Worm (Caenorhabditis elegans) whole organism, late embryonic: ENCODE measurements around the gene unc-49.

Experiments used
- C08G9.2 ChIP-seq: sonication (generic microtip); optimal IDR thresholded peaks from 2 replicates; lab custom pipeline; 2016; ENCODE audit warnings: mild to moderate bottlenecking, missing genetic modification characterization, moderate library complexity, missing compliant biosample characterization
- K02D7.2 ChIP-seq: sonication (generic microtip); optimal IDR thresholded peaks from 2 replicates; lab custom pipeline; 2017; ENCODE audit warnings: mild to moderate bottlenecking, missing genetic modification characterization, missing compliant biosample characterization
- ahr-1 ChIP-seq: sonication (generic microtip); optimal IDR thresholded peaks from 2 replicates; lab custom pipeline; 2016; ENCODE audit warnings: missing genetic modification characterization, missing compliant biosample characterization
- ama-1 ChIP-seq: fragments of 150-350 bp; optimal IDR thresholded peaks from 2 replicates; lab custom pipeline; 2014
- ceh-48 ChIP-seq: sonication (generic microtip); optimal IDR thresholded peaks from 2 replicates; lab custom pipeline; 2016; ENCODE audit warnings: missing genetic modification characterization, inconsistent platforms, missing compliant biosample characterization
- ceh-9 ChIP-seq: sonication (generic microtip); optimal IDR thresholded peaks from 2 replicates; lab custom pipeline; 2016; ENCODE audit warnings: mild to moderate bottlenecking, missing genetic modification characterization, inconsistent platforms, missing compliant biosample characterization
- ets-4 ChIP-seq: sonication (generic microtip); optimal IDR thresholded peaks from 2 replicates; lab custom pipeline; 2016; ENCODE audit warnings: missing genetic modification characterization, missing compliant biosample characterization
- fkh-6 ChIP-seq: sonication (generic microtip); optimal IDR thresholded peaks from 2 replicates; lab custom pipeline; 2016; ENCODE audit warnings: missing genetic modification characterization, missing compliant biosample characterization
- hlh-8 ChIP-seq: sonication (generic microtip); optimal IDR thresholded peaks from 2 replicates; lab custom pipeline; 2016; ENCODE audit warnings: missing genotype, missing genetic modification characterization, missing compliant biosample characterization
- pha-2 ChIP-seq: sonication (generic microtip); optimal IDR thresholded peaks from 2 replicates; lab custom pipeline; 2017; ENCODE audit warnings: mild to moderate bottlenecking, missing genetic modification characterization, missing compliant biosample characterization
- tbx-2 ChIP-seq: sonication (generic microtip); optimal IDR thresholded peaks from 2 replicates; lab custom pipeline; 2016; ENCODE audit warnings: missing genetic modification characterization, missing compliant biosample characterization
- ttx-3 ChIP-seq: sonication (generic microtip); optimal IDR thresholded peaks from 2 replicates; lab custom pipeline; 2016; ENCODE audit warnings: missing genetic modification reagents, missing genetic modification characterization, missing compliant biosample characterization

DNA sequence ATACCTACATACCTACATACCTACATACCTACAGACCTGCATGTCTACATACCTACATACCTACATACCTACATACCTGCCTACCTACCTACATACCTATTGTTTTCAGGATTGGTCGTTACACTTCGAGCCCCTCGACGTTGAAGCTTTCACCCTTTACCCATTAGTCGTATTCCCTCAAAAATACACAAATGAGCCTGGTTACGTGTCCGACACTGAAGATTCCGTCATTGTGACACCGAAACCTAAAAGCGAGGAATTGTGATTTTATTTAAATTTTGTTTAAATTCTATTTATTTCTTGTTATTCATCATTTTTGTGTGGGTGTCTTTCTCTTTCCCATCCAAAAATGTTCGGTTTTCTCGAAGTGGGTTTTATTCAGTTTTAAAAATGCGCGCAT, 41.4 kb upstream of the unc-49 start, which contains the start of gene D2045.7:
- TF ChIP-seq tbx-2 (tag; lab: Kevin White, UChicago) (no peak), ceh-9 (no peak), ttx-3 (tag; lab: Kevin White, UChicago) (no peak), C08G9.2 (tag; lab: Kevin White, UChicago) (no peak), K02D7.2 (tag; lab: Kevin White, UChicago) (no peak), ahr-1 (tag; lab: Kevin White, UChicago) (no peak), ama-1 (lab: Kevin White, UChicago) (no peak), hlh-8 (tag; lab: Kevin White, UChicago) (no peak), ets-4 (no peak), pha-2 (tag; lab: Kevin White, UChicago) (no peak), ceh-48 (no peak), fkh-6 (tag; lab: Kevin White, UChicago) (no peak)
